Fruit fly (Drosophila melanogaster) whole organism, embryonic: ENCODE results near the gene CG31819.
A peak's percentile ranks its signal among the peaks of the same experiment; 100 is the strongest.

Experiments used
- Ada2b ChIP-seq: fragments of 200-800 bp; sonication (Bioruptor generic); IDR thresholded peaks from 2 replicates; pipeline ENCODE4 v1.3.6; 2022; ENCODE audit warnings: missing biosample characterization, missing genetic modification characterization
- Atf-2 ChIP-seq: fragments of 200-800 bp; sonication (Bioruptor generic); optimal IDR thresholded peaks from 2 replicates; lab custom pipeline; 2016; ENCODE audit warnings: missing biosample characterization, missing genetic modification characterization
- Bdp1 ChIP-seq: fragments of 200-800 bp; sonication (Bioruptor generic); optimal IDR thresholded peaks from 3 replicates; lab custom pipeline; 2016; ENCODE audit warnings: missing biosample characterization, missing genetic modification characterization
- Blimp-1 ChIP-seq: fragments of 200-800 bp; sonication (Bioruptor generic); optimal IDR thresholded peaks from 3 replicates; lab custom pipeline; 2018; ENCODE audit warnings: missing biosample characterization, missing genetic modification characterization, mild to moderate bottlenecking, moderate library complexity, missing genetic modification reagents
- CG10979 ChIP-seq: fragments of 200-800 bp; sonication (Bioruptor generic); optimal IDR thresholded peaks from 2 replicates; lab custom pipeline; 2018; ENCODE audit warnings: missing biosample characterization, mild to moderate bottlenecking, missing genetic modification characterization, moderate library complexity
- CG11456 ChIP-seq: fragments of 200-800 bp; sonication (Bioruptor generic); IDR thresholded peaks from 3 replicates; pipeline ENCODE4 v1.3.6; 2022; ENCODE audit warnings: missing biosample characterization, missing genetic modification characterization
- CG13424 ChIP-seq: fragments of 200-800 bp; sonication (Bioruptor generic); optimal IDR thresholded peaks from 2 replicates; lab custom pipeline; 2019; ENCODE audit warnings: missing biosample characterization, mild to moderate bottlenecking, missing genetic modification characterization, moderate library complexity
- CG14441 ChIP-seq: fragments of 200-800 bp; sonication (Bioruptor generic); IDR thresholded peaks from 2 replicates; pipeline ENCODE4 v1.3.6; 2022; ENCODE audit warnings: missing biosample characterization, missing genetic modification characterization
- CG16815 ChIP-seq: fragments of 200-800 bp; sonication (Bioruptor generic); optimal IDR thresholded peaks from 3 replicates; lab custom pipeline; 2017; ENCODE audit warnings: missing biosample characterization, mild to moderate bottlenecking, missing genetic modification characterization
- CG1792 ChIP-seq: fragments of 200-800 bp; sonication (Bioruptor generic); optimal IDR thresholded peaks from 2 replicates; lab custom pipeline; 2016; ENCODE audit warnings: missing biosample characterization, missing genetic modification characterization
- CG2875 ChIP-seq: fragments of 200-800 bp; sonication (Bioruptor generic); optimal IDR thresholded peaks from 2 replicates; lab custom pipeline; 2017; ENCODE audit warnings: missing biosample characterization, mild to moderate bottlenecking, missing genetic modification characterization, missing genetic modification reagents
- CG31224 ChIP-seq: fragments of 200-800 bp; sonication (Bioruptor generic); IDR thresholded peaks from 2 replicates; pipeline ENCODE4 v1.3.6; 2022; ENCODE audit warnings: missing biosample characterization, missing genetic modification characterization
- CG31388 ChIP-seq: fragments of 200-800 bp; sonication (Bioruptor generic); optimal IDR thresholded peaks from 2 replicates; lab custom pipeline; 2016; ENCODE audit warnings: missing biosample characterization, missing genetic modification characterization
- CG31441 ChIP-seq: fragments of 200-800 bp; sonication (Bioruptor generic); IDR thresholded peaks from 2 replicates; pipeline ENCODE4 v1.3.6; 2022; ENCODE audit warnings: missing biosample characterization, missing genetic modification characterization
- CG32767 ChIP-seq: fragments of 200-800 bp; sonication (Bioruptor generic); IDR thresholded peaks from 2 replicates; pipeline ENCODE4 v1.3.6; 2022; ENCODE audit warnings: missing biosample characterization, missing genetic modification characterization
- CG34422 ChIP-seq: fragments of 200-800 bp; sonication (Bioruptor generic); IDR thresholded peaks from 3 replicates; pipeline ENCODE4 v1.3.6; 2022; ENCODE audit warnings: missing biosample characterization, missing genetic modification characterization
- CG3847 ChIP-seq: fragments of 200-800 bp; sonication (Bioruptor generic); IDR thresholded peaks from 2 replicates; pipeline ENCODE4 v1.3.6; 2022; ENCODE audit warnings: missing biosample characterization, missing genetic modification characterization
- CG4360 ChIP-seq: fragments of 200-800 bp; sonication (Bioruptor generic); IDR thresholded peaks from 2 replicates; pipeline ENCODE4 v1.3.6; 2022; ENCODE audit warnings: missing biosample characterization, missing genetic modification characterization
- CG4404 ChIP-seq: fragments of 200-800 bp; sonication (Bioruptor generic); IDR thresholded peaks from 2 replicates; pipeline ENCODE4 v1.3.6; 2022; ENCODE audit warnings: missing biosample characterization, missing genetic modification characterization
- CG5180 ChIP-seq: fragments of 200-800 bp; sonication (Bioruptor generic); optimal IDR thresholded peaks from 3 replicates; lab custom pipeline; 2017; ENCODE audit warnings: missing biosample characterization, missing genetic modification characterization, mild to moderate bottlenecking, moderate library complexity, missing genetic modification reagents
- CG7556 ChIP-seq: fragments of 200-800 bp; sonication (Bioruptor generic); optimal IDR thresholded peaks from 2 replicates; lab custom pipeline; 2017; ENCODE audit warnings: missing biosample characterization, mild to moderate bottlenecking, missing genetic modification characterization
- CG7839 ChIP-seq: fragments of 200-800 bp; sonication (Bioruptor generic); optimal IDR thresholded peaks from 3 replicates; lab custom pipeline; 2018; ENCODE audit warnings: missing biosample characterization, mild to moderate bottlenecking, missing genetic modification characterization, moderate library complexity
- CG8388 ChIP-seq: fragments of 200-800 bp; sonication (Bioruptor generic); optimal IDR thresholded peaks from 2 replicates; lab custom pipeline; 2019; ENCODE audit warnings: missing biosample characterization, mild to moderate bottlenecking, missing genetic modification characterization, moderate library complexity
- CG8924 ChIP-seq: fragments of 200-800 bp; optimal IDR thresholded peaks from 3 replicates; lab custom pipeline; 2019; ENCODE audit warnings: missing biosample characterization, mild to moderate bottlenecking, missing genetic modification characterization, moderate library complexity
- CG9609 ChIP-seq: fragments of 200-800 bp; sonication (Bioruptor generic); optimal IDR thresholded peaks from 3 replicates; lab custom pipeline; 2016; ENCODE audit warnings: missing biosample characterization, missing genetic modification characterization
- Dfd ChIP-seq, 2 experiments: fragments of >200 bp; optimal IDR thresholded peaks; 2 replicates each; lab custom pipeline; 2017; ENCODE audit warnings: missing biosample characterization in 2 of 2, missing genetic modification characterization in 2 of 2
- E2f2 ChIP-seq: fragments of 200-800 bp; sonication (Bioruptor generic); IDR thresholded peaks from 2 replicates; pipeline ENCODE4 v1.3.6; 2022; ENCODE audit warnings: missing biosample characterization, missing genetic modification characterization
- Ets97D ChIP-seq: fragments of 200-800 bp; sonication (Bioruptor generic); optimal IDR thresholded peaks from 3 replicates; lab custom pipeline; 2016; ENCODE audit warnings: missing biosample characterization, missing genetic modification characterization
- Hey ChIP-seq: fragments of 200-800 bp; sonication (Bioruptor generic); optimal IDR thresholded peaks from 3 replicates; lab custom pipeline; 2018; ENCODE audit warnings: missing biosample characterization, mild to moderate bottlenecking, missing genetic modification characterization
- Med ChIP-seq: fragments of 200-800 bp; sonication (Bioruptor generic); peaks from one replicate; lab custom pipeline; 2016; ENCODE audit warnings: missing biosample characterization, missing genetic modification characterization, mild to moderate bottlenecking, inconsistent platforms, moderate library complexity
- Meics ChIP-seq: fragments of 200-800 bp; sonication (Bioruptor generic); optimal IDR thresholded peaks from 2 replicates; lab custom pipeline; 2017; ENCODE audit warnings: missing biosample characterization, mild to moderate bottlenecking, missing genetic modification characterization
- Nf-YA ChIP-seq: fragments of 200-800 bp; sonication (Bioruptor generic); IDR thresholded peaks from 2 replicates; pipeline ENCODE4 v1.3.6; 2022; ENCODE audit warnings: missing biosample characterization, missing genetic modification characterization
- Stat92E ChIP-seq, 3 experiments: fragments of >200 bp in 2 of 3; fragments of 200-800 bp in 1 of 3; sonication (Bioruptor generic) in 1 of 3; optimal IDR thresholded peaks; 2 replicates each; lab custom pipeline; 2017 to 2019; ENCODE audit warnings: missing biosample characterization in 3 of 3, missing genetic modification characterization in 3 of 3, mild to moderate bottlenecking in 1 of 3, moderate library complexity in 1 of 3
- YL-1 ChIP-seq: fragments of 200-800 bp; sonication (Bioruptor generic); optimal IDR thresholded peaks from 3 replicates; lab custom pipeline; 2017; ENCODE audit warnings: missing biosample characterization, mild to moderate bottlenecking, missing genetic modification characterization
- amos ChIP-seq: fragments of 200-800 bp; sonication (Bioruptor generic); IDR thresholded peaks from 2 replicates; pipeline ENCODE4 v1.3.6; 2022; ENCODE audit warnings: missing biosample characterization, missing genetic modification characterization; ENCODE audit not compliant: partially characterized antibody
- br ChIP-seq: fragments of >200 bp; optimal IDR thresholded peaks from 2 replicates; lab custom pipeline; 2017
- bsh ChIP-seq, 2 experiments: fragments of 200-800 bp; sonication (Bioruptor generic); optimal IDR thresholded peaks; 2 replicates each; lab custom pipeline; 2017 to 2018; ENCODE audit warnings: mild to moderate bottlenecking in 2 of 2, missing biosample characterization in 2 of 2, missing genetic modification characterization in 2 of 2, moderate library complexity in 1 of 2
- corto ChIP-seq: fragments of 200-800 bp; sonication (Bioruptor generic); optimal IDR thresholded peaks from 2 replicates; lab custom pipeline; 2016; ENCODE audit warnings: missing biosample characterization, mild to moderate bottlenecking, missing genetic modification characterization, moderate library complexity
- cwo ChIP-seq: fragments of 200-800 bp; sonication (Bioruptor generic); optimal IDR thresholded peaks from 3 replicates; lab custom pipeline; 2017; ENCODE audit warnings: missing biosample characterization, missing genetic modification characterization, mild to moderate bottlenecking, moderate library complexity, missing genetic modification reagents
- dan ChIP-seq: fragments of 200-800 bp; sonication (Bioruptor generic); IDR thresholded peaks from 2 replicates; pipeline ENCODE4 v1.3.6; 2022; ENCODE audit warnings: missing biosample characterization, missing genetic modification characterization
- dmrt11E ChIP-seq: fragments of 200-800 bp; sonication (Bioruptor generic); optimal IDR thresholded peaks from 3 replicates; lab custom pipeline; 2018; ENCODE audit warnings: missing biosample characterization, mild to moderate bottlenecking, missing genetic modification characterization, moderate library complexity
- eve ChIP-seq, 2 experiments: fragments of >200 bp; optimal IDR thresholded peaks; 2 replicates each; lab custom pipeline; 2017; ENCODE audit warnings: missing biosample characterization in 2 of 2, missing genetic modification characterization in 2 of 2
- exex ChIP-seq: fragments of 200-800 bp; sonication (Bioruptor generic); optimal IDR thresholded peaks from 4 replicates; lab custom pipeline; 2018; ENCODE audit warnings: missing biosample characterization, mild to moderate bottlenecking, missing genetic modification characterization, moderate library complexity
- lab ChIP-seq: fragments of 200-800 bp; sonication (Bioruptor generic); optimal IDR thresholded peaks from 3 replicates; lab custom pipeline; 2017; ENCODE audit warnings: missing biosample characterization, missing genetic modification characterization, mild to moderate bottlenecking, moderate library complexity, missing genetic modification reagents
- lilli ChIP-seq: fragments of 200-800 bp; sonication (Bioruptor generic); optimal IDR thresholded peaks from 3 replicates; lab custom pipeline; 2016; ENCODE audit warnings: missing biosample characterization, missing genetic modification characterization
- peb ChIP-seq: fragments of 200-800 bp; sonication (Bioruptor generic); IDR thresholded peaks from 2 replicates; pipeline ENCODE4 v1.3.6; 2022; ENCODE audit warnings: missing biosample characterization, missing genetic modification characterization
- slp2 ChIP-seq: fragments of 200-800 bp; sonication (Bioruptor generic); optimal IDR thresholded peaks from 2 replicates; lab custom pipeline; 2016; ENCODE audit warnings: missing biosample characterization, missing genetic modification characterization
- unpg ChIP-seq: fragments of 200-800 bp; sonication (Bioruptor generic); optimal IDR thresholded peaks from 3 replicates; lab custom pipeline; 2018; ENCODE audit warnings: missing biosample characterization, mild to moderate bottlenecking, missing genetic modification characterization, moderate library complexity

The CG31819 gene

dm6 chr2L:16257227-16258071 is 46.2 kb downstream of the CG31819 start, which contains the start of the genes PRL-1 and EndoGI (continued):
- peak; percentile 90 for TF ChIP-seq unpg
- TF ChIP-seq Blimp-1 (GFP tag; lab: Kevin White, UChicago) = peak; percentile 76
- TF ChIP-seq Atf-2 = no peak
- TF ChIP-seq Bdp1 (GFP tag; lab: Kevin White, UChicago) = no peak
- peak; percentile 77 for TF ChIP-seq CG8388 (GFP tag; lab: Kevin White, UChicago)
- TF ChIP-seq CG1792 (GFP tag; lab: Kevin White, UChicago) = no peak
- peak; percentile 70 for TF ChIP-seq cwo (GFP tag; lab: Kevin White, UChicago)
- peak; percentile 72 for TF ChIP-seq CG10979
- peak; percentile 71 for TF ChIP-seq exex
- no peak for TF ChIP-seq Hey (tag; lab: Kevin White, UChicago)
- peak; percentile 85 for TF ChIP-seq CG13424 (tag; lab: Kevin White, UChicago)
- TF ChIP-seq CG9609 = peak; percentile 8
- peak; percentile 76 for TF ChIP-seq CG3847 (GFP tag; lab: Robert Waterston, UW)
- TF ChIP-seq Ada2b = peak; percentile 50; the same call in 1 of the 2 replicates
- no peak for TF ChIP-seq lab (GFP tag; lab: Kevin White, UChicago)
- TF ChIP-seq E2f2 (GFP tag; lab: Robert Waterston, UW) = peak; percentile 56; the same call in 1 of the 2 replicates
- peak; percentile 88 for TF ChIP-seq Med (GFP tag; lab: Kevin White, UChicago)
- peak; percentile 47; the same call in 1 of the 3 replicates for TF ChIP-seq CG34422 (GFP tag; lab: Robert Waterston, UW)
- TF ChIP-seq lilli (GFP tag; lab: Kevin White, UChicago) = peak; percentile 27
- TF ChIP-seq Meics (GFP tag; lab: Kevin White, UChicago) = peak; percentile 80
- TF ChIP-seq Ets97D = peak; percentile 62
- no peak for TF ChIP-seq CG4404 (GFP tag; lab: Robert Waterston, UW)
- TF ChIP-seq CG7839 (tag; lab: Kevin White, UChicago) = peak; percentile 85
- peak; percentile 100 for TF ChIP-seq amos
- peak; percentile 47 for TF ChIP-seq CG2875 (GFP tag; lab: Kevin White, UChicago)
- TF ChIP-seq bsh (GFP tag; optimal IDR thresholded peaks at IDR 0.05; lab: Kevin White, UChicago) = peak in 1 of 2 experiments; percentile 84
- peak; percentile 69 for TF ChIP-seq YL-1 (GFP tag; lab: Kevin White, UChicago)
- TF ChIP-seq Dfd (GFP tag; optimal IDR thresholded peaks at IDR 0.05; lab: Kevin White, UChicago) = no peak
- TF ChIP-seq CG11456 (GFP tag; lab: Robert Waterston, UW) = no peak
- no peak for TF ChIP-seq dan (GFP tag; lab: Robert Waterston, UW)
- peak; percentile 59; the same call in 1 of the 2 replicates for TF ChIP-seq CG14441 (GFP tag; lab: Robert Waterston, UW)
- TF ChIP-seq CG31388 (GFP tag; lab: Kevin White, UChicago) = no peak
- peak; percentile 26; the same call in 1 of the 2 replicates for TF ChIP-seq peb (GFP tag; lab: Robert Waterston, UW)
- no peak for TF ChIP-seq eve (GFP tag; optimal IDR thresholded peaks at IDR 0.05; lab: Kevin White, UChicago)
- TF ChIP-seq CG8924 = peak; percentile 88
- no peak for TF ChIP-seq br (lab: Kevin White, UChicago)
- peak; percentile 66 for TF ChIP-seq CG31224 (GFP tag; lab: Robert Waterston, UW)
- peak; percentile 86 for TF ChIP-seq CG31441 (GFP tag; lab: Robert Waterston, UW)
- TF ChIP-seq CG7556 (GFP tag; lab: Kevin White, UChicago) = peak; percentile 73
- TF ChIP-seq CG4360 (GFP tag; lab: Robert Waterston, UW) = peak; percentile 39; the same call in 1 of the 2 replicates
- peak; percentile 53 for TF ChIP-seq dmrt11E
- no peak for TF ChIP-seq corto (GFP tag; lab: Kevin White, UChicago)
- peak; percentile 18 for TF ChIP-seq Nf-YA (GFP tag; lab: Robert Waterston, UW)
- peak in 1 of 3 experiments; percentile 34 for TF ChIP-seq Stat92E (GFP tag; optimal IDR thresholded peaks at IDR 0.05; lab: Kevin White, UChicago)
- TF ChIP-seq slp2 (GFP tag; lab: Kevin White, UChicago) = no peak
- peak; percentile 69; the same call in 1 of the 2 replicates for TF ChIP-seq CG32767 (GFP tag; lab: Robert Waterston, UW)
- TF ChIP-seq CG16815 = peak; percentile 16
- TF ChIP-seq CG5180 = peak; percentile 29
